Fruit fly (Drosophila melanogaster) Kc167 (cell line): ENCODE data around the gene Grx5.

ENCODE experiments used
- Myc ChIP-seq: fragments of >200 bp; optimal IDR thresholded peaks from 2 replicates; lab custom pipeline; 2017; ENCODE audit warnings: missing external identifiers
- Sin3A ChIP-seq: fragments of >200 bp; optimal IDR thresholded peaks from 2 replicates; lab custom pipeline; 2018; ENCODE audit warnings: missing external identifiers
- h ChIP-seq: fragments of >200 bp; optimal IDR thresholded peaks from 3 replicates; lab custom pipeline; 2018; ENCODE audit warnings: missing external identifiers
- insv ChIP-seq: fragments of >200 bp; optimal IDR thresholded peaks from 3 replicates; lab custom pipeline; 2018; ENCODE audit warnings: missing external identifiers
- psq ChIP-seq: fragments of >200 bp; optimal IDR thresholded peaks from 2 replicates; lab custom pipeline; 2017; ENCODE audit warnings: missing external identifiers
- ttk ChIP-seq: sonication (Bioruptor generic); optimal IDR thresholded peaks from 2 replicates; lab custom pipeline; 2017; ENCODE audit warnings: missing external identifiers

The Grx5 gene

DNA sequence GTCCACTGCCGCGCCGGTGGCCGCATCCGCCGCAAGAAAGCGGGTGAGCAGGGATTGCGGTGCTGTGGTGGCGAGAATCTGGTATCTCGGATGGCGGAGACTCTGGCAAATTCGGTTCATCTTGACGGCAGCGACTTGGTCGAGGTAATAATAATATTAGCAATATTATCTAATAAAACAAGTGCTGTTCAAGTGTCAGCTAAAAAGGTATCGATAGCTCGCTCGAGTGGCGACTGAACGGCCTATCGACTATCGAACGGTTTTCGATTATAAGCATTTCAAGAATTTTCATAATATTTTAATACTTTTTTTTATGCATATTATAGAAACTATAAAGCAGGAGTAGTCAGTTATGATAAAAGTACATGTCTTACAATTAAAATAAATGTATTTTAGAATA, at the start of gene Grx5:
TSS of gene Grx5 (minus strand) at position 216 of the 400 bp plus-strand sequence.
- no peak for TF ChIP-seq ttk (lab: Kevin White, UChicago)
- TF ChIP-seq psq (lab: Kevin White, UChicago): no peak
- TF ChIP-seq h: no peak
- no peak for TF ChIP-seq insv (lab: Kevin White, UChicago)
- no peak for TF ChIP-seq Sin3A (lab: Kevin White, UChicago)
- no peak for TF ChIP-seq Myc

DNA sequence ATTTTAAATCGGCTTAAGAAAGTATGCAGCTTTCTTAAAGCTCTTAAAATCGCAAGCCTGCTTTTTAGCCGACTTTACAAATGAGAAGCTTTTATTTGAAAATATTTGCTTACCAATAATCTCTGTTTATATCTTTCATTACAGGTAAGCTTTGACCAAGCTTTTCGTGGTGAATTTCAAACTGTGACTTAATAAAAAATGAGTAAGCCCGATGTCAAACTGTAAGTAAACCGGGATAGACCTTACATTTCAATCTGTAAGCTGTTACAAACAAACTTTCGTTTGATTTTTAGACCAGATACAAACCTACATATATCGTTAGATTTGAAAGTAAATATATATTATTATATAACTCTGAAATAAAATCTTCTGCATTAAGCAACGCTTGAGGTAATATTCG, 47.6 kb upstream of the Grx5 start:
- TF ChIP-seq Sin3A (lab: Kevin White, UChicago) (no peak), ttk (lab: Kevin White, UChicago) (no peak), h (no peak), psq (lab: Kevin White, UChicago) (no peak), Myc (no peak), insv (lab: Kevin White, UChicago) (no peak)

DNA sequence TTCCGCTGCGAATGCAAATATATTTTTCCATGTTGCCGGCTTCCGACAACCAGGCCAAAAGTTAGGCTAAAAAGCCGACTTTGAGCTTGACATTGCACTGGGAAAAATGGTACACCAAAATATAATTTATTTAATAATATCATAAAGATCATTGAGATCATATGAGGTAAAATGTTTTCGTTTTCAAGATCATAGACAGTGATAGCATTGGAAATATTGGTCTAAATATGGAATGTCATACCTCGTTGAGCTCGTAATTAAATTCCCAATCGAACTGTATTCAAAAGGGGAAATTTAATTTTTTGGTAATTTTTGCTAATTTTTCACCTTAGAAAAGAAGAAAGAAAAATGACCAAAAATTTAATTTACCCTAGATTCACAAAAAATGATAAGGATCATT, 46.0 kb upstream of the Grx5 start:
- TF ChIP-seq Sin3A (lab: Kevin White, UChicago) (no peak), h (no peak), insv (lab: Kevin White, UChicago) (no peak)

DNA sequence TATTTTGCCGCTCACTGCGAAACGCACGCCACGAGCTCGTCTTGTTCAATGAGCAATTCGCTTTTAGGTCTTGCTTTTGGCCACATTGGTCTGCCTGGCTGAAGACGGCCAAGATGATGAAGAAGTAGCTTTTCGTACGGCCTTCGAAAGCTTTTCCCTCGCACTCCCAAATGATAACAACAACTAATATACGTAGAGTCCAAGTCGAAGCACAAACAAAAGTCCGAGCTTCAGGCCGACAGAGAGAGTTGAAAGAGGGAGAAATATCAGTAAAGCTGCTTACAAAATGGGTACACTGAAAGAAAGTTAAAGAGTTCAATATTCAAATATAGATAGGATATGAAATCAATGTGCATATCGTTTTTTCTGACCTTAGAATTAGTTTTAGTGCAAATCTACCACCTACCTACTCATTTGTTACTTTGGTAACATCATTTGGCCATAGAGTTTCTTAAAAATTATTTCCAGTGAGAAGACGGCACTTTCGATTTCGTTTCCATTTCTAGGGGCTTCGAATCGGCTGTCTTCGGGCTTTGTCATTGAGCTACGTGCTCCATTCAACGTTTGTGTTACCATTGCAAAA, 44.6 kb upstream of the Grx5 start, which contains the start of the genes CG45064 and CG45065:
TSS of gene CG45064 (minus strand) at position 51 of the 583 bp plus-strand sequence.
TSS of gene CG45065 (minus strand) at position 51 of the 583 bp plus-strand sequence.
- TF ChIP-seq h: no peak
- no peak for TF ChIP-seq Myc
- TF ChIP-seq ttk (lab: Kevin White, UChicago): no peak
- TF ChIP-seq insv (lab: Kevin White, UChicago): no peak
- TF ChIP-seq psq (lab: Kevin White, UChicago): no peak
- TF ChIP-seq Sin3A (lab: Kevin White, UChicago): no peak

DNA sequence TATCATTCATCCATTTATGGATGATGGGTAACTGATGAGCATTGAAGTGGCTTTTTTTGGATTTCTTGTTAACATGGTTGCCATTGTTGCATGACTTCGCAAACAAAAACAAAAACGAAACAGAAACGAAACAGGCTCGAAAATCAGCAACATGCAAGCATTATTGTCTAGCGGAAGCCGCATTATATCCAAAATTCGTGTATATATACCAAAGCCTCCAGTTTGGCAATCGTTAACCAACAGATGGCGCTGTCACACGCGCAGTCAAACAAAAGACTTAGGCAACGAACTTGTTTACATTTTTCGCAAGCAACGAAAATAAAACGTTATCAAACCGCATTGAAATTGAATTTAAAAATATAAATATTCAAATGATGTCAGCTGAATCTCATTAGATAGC, 40.9 kb upstream of the Grx5 start:
- TF ChIP-seq ttk (lab: Kevin White, UChicago) (no peak), Myc (no peak), insv (lab: Kevin White, UChicago) (no peak), h (no peak), Sin3A (lab: Kevin White, UChicago) (no peak), psq (lab: Kevin White, UChicago) (no peak)

DNA sequence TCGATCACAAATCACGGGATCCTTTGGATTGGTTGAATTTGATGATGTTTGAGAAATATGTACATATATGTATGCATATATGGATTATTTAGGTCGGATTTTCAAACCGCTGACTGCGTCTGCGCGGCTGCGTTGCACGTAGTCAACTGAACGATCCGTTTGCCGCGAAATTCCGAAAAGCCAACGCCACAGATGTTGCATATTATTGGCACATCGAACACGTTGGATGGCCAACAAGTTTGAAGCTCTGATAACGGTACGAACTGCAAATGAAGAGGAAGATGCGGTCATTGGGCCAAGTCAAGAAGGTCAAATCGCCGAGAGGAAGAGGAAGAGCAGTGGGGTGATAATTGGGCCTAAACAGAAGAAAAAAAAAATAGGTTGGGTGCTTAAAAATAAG, 33.0 kb upstream of the Grx5 start, which contains the start of gene CG9518:
TSS of gene CG9518 (minus strand) at position 154 of the 400 bp plus-strand sequence.
- TF ChIP-seq Myc: no peak
- TF ChIP-seq psq (lab: Kevin White, UChicago): no peak
- no peak for TF ChIP-seq insv (lab: Kevin White, UChicago)
- no peak for TF ChIP-seq Sin3A (lab: Kevin White, UChicago)
- TF ChIP-seq ttk (lab: Kevin White, UChicago): no peak
- TF ChIP-seq h: no peak

DNA sequence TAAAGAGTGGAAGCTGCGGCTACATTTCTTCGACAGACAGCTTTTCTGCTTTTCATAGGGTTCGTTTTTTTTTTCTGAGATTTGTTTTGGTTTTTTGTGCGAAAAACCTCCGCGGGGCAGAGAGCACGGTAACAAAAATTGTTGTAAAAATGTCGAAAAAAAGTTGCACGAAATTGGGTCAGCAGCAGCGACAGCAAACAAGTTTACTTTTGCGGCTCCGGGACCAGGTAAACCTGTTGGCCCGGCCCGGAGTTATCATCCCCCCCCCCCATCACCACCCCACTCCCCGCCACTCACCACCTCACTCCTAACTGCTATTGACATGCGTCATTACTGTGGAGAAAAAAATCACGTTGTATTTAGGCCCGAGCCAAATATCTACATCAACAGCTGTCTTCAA, 30.4 kb upstream of the Grx5 start:
- no peak for TF ChIP-seq Sin3A (lab: Kevin White, UChicago)
- TF ChIP-seq Myc: no peak
- TF ChIP-seq h: no peak
- TF ChIP-seq ttk (lab: Kevin White, UChicago): no peak
- no peak for TF ChIP-seq psq (lab: Kevin White, UChicago)
- no peak for TF ChIP-seq insv (lab: Kevin White, UChicago)

DNA sequence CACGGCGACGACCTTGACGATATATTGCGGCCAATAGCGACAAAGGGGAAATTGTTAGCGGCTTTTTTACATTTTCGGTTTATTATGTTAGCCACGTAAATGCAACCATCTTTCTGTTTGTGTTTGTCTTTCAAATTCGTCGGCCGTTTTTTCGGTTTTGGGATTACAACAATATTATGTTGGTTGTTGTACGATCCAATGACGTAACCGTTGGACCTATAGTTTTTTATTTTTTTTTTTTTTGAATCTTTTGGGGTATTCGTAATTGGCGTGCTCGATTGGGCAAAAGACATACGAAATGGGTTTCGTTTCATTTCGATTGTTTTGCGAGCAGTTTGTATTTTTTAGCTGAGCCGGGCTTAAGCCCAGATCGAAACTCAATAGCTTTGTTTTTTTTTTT, 28.9 kb upstream of the Grx5 start:
- TF ChIP-seq h (no peak), Sin3A (lab: Kevin White, UChicago) (no peak), psq (lab: Kevin White, UChicago) (no peak), Myc (no peak), ttk (lab: Kevin White, UChicago) (no peak), insv (lab: Kevin White, UChicago) (no peak)

DNA sequence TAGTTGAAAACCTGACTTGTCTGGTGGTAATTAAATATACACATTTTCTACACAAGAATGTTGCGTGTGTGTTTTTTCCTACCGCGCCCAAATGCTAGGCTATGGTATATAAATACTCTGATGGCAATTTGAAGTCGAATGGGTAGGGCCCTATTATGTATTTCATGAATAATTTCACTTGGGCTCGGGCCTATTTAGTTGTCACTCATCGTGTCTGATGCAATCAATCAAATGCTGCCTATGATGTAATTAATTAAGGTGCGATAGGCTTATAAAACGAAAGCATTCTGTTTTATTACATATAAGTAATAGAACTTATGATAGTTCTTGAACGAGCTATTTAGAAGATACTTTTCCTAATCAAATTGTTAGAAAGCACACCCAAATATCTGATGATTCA, 24.5 kb upstream of the Grx5 start:
- TF ChIP-seq psq (lab: Kevin White, UChicago): no peak
- no peak for TF ChIP-seq h
- TF ChIP-seq insv (lab: Kevin White, UChicago): no peak
- no peak for TF ChIP-seq ttk (lab: Kevin White, UChicago)
- no peak for TF ChIP-seq Sin3A (lab: Kevin White, UChicago)
- TF ChIP-seq Myc: no peak

DNA sequence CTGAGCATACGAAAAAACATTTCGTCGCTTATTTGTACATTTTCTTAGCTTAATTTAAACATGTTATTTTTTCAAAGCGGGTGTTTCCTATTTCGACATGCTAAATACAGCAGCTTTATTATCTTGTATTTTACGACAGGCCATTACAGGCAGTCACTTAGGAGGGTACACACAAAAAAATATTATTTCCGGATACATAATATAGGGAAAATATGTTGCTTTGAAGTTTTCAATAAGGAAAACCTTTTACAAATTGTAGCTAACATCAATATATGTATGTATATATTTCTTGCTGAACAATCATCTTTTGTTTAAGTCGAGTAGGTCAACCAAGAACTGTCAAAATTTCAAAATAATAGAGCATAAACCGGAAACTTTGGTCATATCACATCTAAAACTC, 21.0 kb upstream of the Grx5 start, which contains the start of gene CG46399:
TSS of gene CG46399 (plus strand) at position 301 of the 400 bp plus-strand sequence.
- TF ChIP-seq ttk (lab: Kevin White, UChicago) (no peak), h (no peak), Sin3A (lab: Kevin White, UChicago) (no peak)

DNA sequence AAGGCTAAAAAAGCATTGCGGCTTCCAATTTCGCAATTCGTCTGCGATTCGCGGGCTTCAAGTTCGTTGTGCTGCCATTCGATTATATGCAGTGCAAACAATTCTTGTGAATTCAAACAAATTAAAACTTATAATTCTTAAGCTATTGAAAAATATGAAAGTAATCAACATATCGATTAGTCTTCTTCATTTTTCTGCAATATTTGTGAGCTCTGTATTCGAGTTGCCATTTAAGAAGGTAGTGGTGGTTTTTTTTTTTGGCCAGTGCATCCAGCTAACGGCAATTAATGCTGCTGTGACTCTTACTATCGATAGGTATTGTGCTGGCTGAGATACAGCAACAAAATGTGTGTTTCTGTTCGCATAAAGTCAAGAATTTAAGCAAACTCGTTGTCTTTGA, 19.9 kb upstream of the Grx5 start:
- no peak for TF ChIP-seq h
- TF ChIP-seq Myc: no peak
- TF ChIP-seq insv (lab: Kevin White, UChicago): no peak
- TF ChIP-seq psq (lab: Kevin White, UChicago): no peak

DNA sequence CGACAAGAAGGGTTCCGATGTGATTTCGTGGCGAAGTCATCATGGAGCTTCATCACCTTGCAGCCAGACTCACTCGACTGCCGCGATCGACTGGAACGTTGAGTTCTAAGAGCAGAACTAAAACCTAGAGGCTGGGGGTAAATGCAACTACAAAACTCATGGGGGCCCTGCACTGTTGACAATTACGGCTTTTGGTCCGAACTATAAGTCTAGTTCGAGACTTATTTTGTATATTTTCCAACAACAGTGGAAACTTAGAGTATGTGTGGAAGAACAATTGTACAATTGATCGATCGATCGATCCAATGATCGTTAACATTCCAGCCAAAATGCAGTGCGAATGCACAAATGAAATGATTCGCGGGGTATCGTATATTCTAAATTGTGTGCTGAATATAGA, 18.3 kb upstream of the Grx5 start, which contains the start of gene CG9519:
TSS of gene CG9519 (minus strand) at position 101 of the 400 bp plus-strand sequence.
- TF ChIP-seq psq (lab: Kevin White, UChicago) (no peak), Sin3A (lab: Kevin White, UChicago) (no peak), h (no peak), insv (lab: Kevin White, UChicago) (no peak), ttk (lab: Kevin White, UChicago) (no peak), Myc (no peak)

DNA sequence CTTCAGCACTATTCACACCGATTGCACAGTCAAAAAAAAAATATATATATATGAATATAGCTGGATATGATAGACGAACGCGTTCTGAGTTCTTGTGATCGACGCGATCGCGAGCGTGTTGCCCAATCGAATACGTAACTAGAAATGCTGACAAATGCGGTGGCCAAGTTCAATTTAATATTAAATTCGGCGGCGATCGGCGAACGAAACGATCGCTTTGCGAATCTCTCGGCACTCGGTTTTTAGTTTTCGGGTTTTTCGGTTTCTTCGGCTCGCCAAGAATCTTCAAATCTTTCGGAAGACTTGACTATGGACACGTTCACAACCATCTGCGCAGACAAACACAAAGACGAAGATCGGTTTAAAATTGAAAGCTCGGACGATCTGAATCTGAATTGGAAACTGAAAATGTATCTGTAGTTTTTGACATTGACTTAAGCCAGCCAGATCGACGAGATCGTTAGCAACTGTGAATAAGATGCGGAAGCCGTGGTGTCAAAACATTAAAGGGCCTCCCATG, 15.2 kb upstream of the Grx5 start, which contains the start of gene CG9521:
TSS of gene CG9521 (minus strand) at position 117 of the 520 bp plus-strand sequence.
- TF ChIP-seq psq (lab: Kevin White, UChicago): no peak
- no peak for TF ChIP-seq Sin3A (lab: Kevin White, UChicago)
- no peak for TF ChIP-seq h
- no peak for TF ChIP-seq insv (lab: Kevin White, UChicago)
- TF ChIP-seq ttk (lab: Kevin White, UChicago): no peak
- no peak for TF ChIP-seq Myc
